Worm (Caenorhabditis elegans) whole organism, midembryonic: ENCODE data around the gene clec-118.
"Not testable (repeated sequence)": the region's sequence is repeated elsewhere in the genome, so short reads cannot be mapped to it uniquely, and the experiment has no call there.

Source experiments
- T22C8.4 ChIP-seq: fragments of 200-800 bp; sonication (Bioruptor generic); IDR thresholded peaks from 2 replicates; pipeline ENCODE4 v1.3.6; 2022; ENCODE audit warnings: missing genetic modification characterization, missing compliant biosample characterization
- cog-1 ChIP-seq: sonication (generic microtip); optimal IDR thresholded peaks from 2 replicates; lab custom pipeline; 2016; ENCODE audit warnings: missing genetic modification characterization, missing compliant biosample characterization
- flt-1 ChIP-seq: fragments of 200-800 bp; sonication (Bioruptor generic); IDR thresholded peaks from 2 replicates; pipeline ENCODE4 v1.3.6; 2022; ENCODE audit warnings: missing genetic modification characterization, missing compliant biosample characterization
- klf-2 ChIP-seq: fragments of 200-800 bp; sonication (Bioruptor generic); conservative IDR thresholded peaks from 2 replicates; pipeline ENCODE4 v1.3.6; 2022; ENCODE audit warnings: missing genetic modification reagents, missing genetic modification characterization, missing compliant biosample characterization
- med-1 ChIP-seq: sonication (generic microtip); optimal IDR thresholded peaks from 2 replicates; lab custom pipeline; 2017; ENCODE audit warnings: missing genetic modification characterization, mild to moderate bottlenecking, missing compliant biosample characterization, antibody characterized with exemption, missing genetic modification reagents; ENCODE audit not compliant: insufficient read depth
- ref-1 ChIP-seq: fragments of 200-800 bp; sonication (Bioruptor generic); conservative IDR thresholded peaks from 2 replicates; pipeline ENCODE4 v1.3.6; 2022; ENCODE audit warnings: missing genetic modification reagents, missing genetic modification characterization, missing compliant biosample characterization
- tab-1 ChIP-seq: fragments of 200-800 bp; sonication (Bioruptor generic); IDR thresholded peaks from 2 replicates; pipeline ENCODE4 v1.3.6; 2022; ENCODE audit warnings: missing genetic modification characterization, missing compliant biosample characterization
- ztf-23 ChIP-seq: fragments of 200-800 bp; sonication (Bioruptor generic); IDR thresholded peaks from 2 replicates; pipeline ENCODE4 v1.3.6; 2022; ENCODE audit warnings: missing genetic modification reagents, missing genetic modification characterization, missing compliant biosample characterization
- ztf-29 ChIP-seq: fragments of 200-800 bp; sonication (Bioruptor generic); IDR thresholded peaks from 2 replicates; pipeline ENCODE4 v1.3.6; 2022; ENCODE audit warnings: missing genetic modification reagents, missing genetic modification characterization, missing compliant biosample characterization

Gene clec-118

DNA sequence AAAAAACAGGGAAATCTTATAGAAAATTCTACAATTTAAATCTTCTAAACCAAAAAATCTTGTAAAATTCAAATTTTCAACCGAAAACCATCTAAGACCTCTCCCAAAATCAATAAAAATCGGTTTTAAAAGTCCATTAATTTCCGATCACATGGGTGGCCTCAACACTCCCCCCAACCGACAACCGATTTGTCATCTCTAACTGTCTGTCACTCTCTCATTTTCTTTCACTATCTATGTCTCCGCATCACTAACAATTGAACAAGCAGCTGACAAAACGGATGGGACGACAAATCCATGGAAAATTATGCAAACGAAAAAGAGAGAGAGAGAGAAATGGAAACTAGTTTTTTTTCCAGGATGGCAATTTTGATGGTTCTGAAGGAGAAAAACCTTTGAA is 9.3 kb downstream of the clec-118 start:
- TF ChIP-seq flt-1 (no peak), cog-1 (tag; lab: Kevin White, UChicago) (peak; percentile 64)

DNA sequence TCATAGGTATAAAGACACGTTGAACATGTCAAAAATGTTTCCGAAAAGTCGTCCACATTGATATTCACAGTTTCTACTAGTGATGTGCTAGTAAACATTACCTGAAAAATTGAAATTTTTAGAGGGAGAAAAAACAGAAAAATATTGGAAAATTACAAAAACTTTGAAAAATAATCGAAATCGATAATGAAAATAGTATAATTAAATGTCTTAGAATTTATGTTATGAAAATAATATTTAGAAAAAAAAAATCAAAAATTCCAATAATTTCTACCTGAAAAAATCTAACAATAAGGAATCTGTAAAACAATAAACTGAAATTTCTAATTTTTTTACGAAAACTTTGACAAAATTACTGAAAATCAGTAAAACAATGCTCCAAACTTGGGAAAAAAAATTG is 10.2 kb downstream of the clec-118 start, which contains the start of gene nhl-3:
TSS of gene nhl-3 (minus strand) at position 101 of the 400 bp plus-strand sequence.
- TF ChIP-seq T22C8.4 (GFP tag; lab: Robert Waterston, UW) (no peak), ztf-29 (no peak), klf-2 (GFP tag; lab: Robert Waterston, UW) (no peak), ztf-23 (GFP tag; lab: Robert Waterston, UW) (no peak), flt-1 (no peak), cog-1 (tag; lab: Kevin White, UChicago) (no peak)

- TF ChIP-seq cog-1 (tag; lab: Kevin White, UChicago) (peak; percentile 43), tab-1 (GFP tag; lab: Robert Waterston, UW) (no peak), flt-1 (no peak), ztf-29 (no peak)
Observed at ce11 chrII:601305-601704, 11.0 kb downstream of the clec-118 start.

ce11 chrII:596702-597101 is 15.6 kb downstream of the clec-118 start:
- TF ChIP-seq tab-1 (GFP tag; lab: Robert Waterston, UW), result no peak
- TF ChIP-seq ztf-29, result no peak
- TF ChIP-seq med-1 (GFP tag; lab: Kevin White, UChicago), result no peak
- no peak for TF ChIP-seq cog-1 (tag; lab: Kevin White, UChicago)
- TF ChIP-seq T22C8.4 (GFP tag; lab: Robert Waterston, UW), result no peak
- TF ChIP-seq klf-2 (GFP tag; lab: Robert Waterston, UW), result no peak
- TF ChIP-seq flt-1, result no peak
- no peak for TF ChIP-seq ref-1
- no peak for TF ChIP-seq ztf-23 (GFP tag; lab: Robert Waterston, UW)

DNA sequence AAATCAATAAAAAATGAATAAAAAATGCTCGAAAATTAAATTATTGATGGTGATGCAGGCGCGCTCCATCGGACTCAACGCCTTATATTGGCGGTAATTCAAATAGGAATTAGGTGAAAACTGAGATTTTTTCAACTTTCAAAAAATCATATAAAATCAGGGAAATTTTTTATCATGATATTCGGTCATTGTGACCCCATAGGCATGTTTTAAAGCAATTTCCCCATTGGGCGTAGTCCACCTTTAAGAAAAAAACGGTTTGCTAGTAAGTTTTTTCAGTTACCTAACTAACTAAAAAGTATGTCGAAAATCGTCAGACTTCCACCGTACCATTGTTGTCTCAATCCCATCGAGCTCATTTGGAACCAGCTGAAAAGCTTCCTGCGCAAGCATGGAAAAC is 19.0 kb downstream of the clec-118 start, which contains the start of gene W08F4.1:
TSS of gene W08F4.1 (plus strand) at position 301 of the 400 bp plus-strand sequence.
- TF ChIP-seq ztf-29; tab-1 (GFP tag; lab: Robert Waterston, UW); T22C8.4 (GFP tag; lab: Robert Waterston, UW): not testable (repeated sequence)

DNA sequence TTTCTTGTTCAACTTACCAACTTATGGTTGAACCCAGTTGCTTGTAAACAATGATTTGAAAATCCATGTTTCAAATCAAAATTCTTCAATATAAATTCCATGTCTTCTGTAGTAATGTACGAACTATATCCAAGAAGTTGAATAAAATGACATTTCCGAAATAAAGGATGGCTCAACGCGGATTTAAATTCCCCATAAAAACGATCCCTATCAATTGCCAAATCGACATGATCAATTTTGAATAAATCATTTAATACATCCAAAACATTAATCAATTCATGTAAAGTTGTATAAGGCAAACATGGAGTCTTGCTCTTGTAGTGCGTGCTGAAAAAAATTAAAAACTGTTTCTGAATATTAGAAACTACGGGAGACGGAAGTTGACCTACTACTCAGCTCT is 21.2 kb downstream of the clec-118 start, which contains the start of gene W08F4.10:
TSS of gene W08F4.10 (minus strand) at position 101 of the 400 bp plus-strand sequence.
- TF ChIP-seq med-1 (GFP tag; lab: Kevin White, UChicago), result no peak
- no peak for TF ChIP-seq cog-1 (tag; lab: Kevin White, UChicago)
- no peak for TF ChIP-seq ztf-29
- TF ChIP-seq T22C8.4 (GFP tag; lab: Robert Waterston, UW), result no peak
- TF ChIP-seq flt-1, result no peak
- no peak for TF ChIP-seq klf-2 (GFP tag; lab: Robert Waterston, UW)
- no peak for TF ChIP-seq tab-1 (GFP tag; lab: Robert Waterston, UW)
- no peak for TF ChIP-seq ref-1
- TF ChIP-seq ztf-23 (GFP tag; lab: Robert Waterston, UW), result no peak

ce11 chrII:587533-587932 is 24.7 kb downstream of the clec-118 start, which contains the start of gene fbxb-34:
Gene fbxb-34 (plus strand): TSS chrII:587833.
- TF ChIP-seq tab-1 (GFP tag; lab: Robert Waterston, UW), result no peak

ce11 chrII:584321-584848 is 27.9 kb downstream of the clec-118 start, which contains the start of the genes W08F4.12 and W08F4.13:
Gene W08F4.12 (minus strand): TSS chrII:584421.
Gene W08F4.13 (plus strand): TSS chrII:584798.
- no peak for TF ChIP-seq ztf-23 (GFP tag; lab: Robert Waterston, UW)
- no peak for TF ChIP-seq ref-1
- TF ChIP-seq med-1 (GFP tag; lab: Kevin White, UChicago), result no peak
- no peak for TF ChIP-seq ztf-29
- no peak for TF ChIP-seq klf-2 (GFP tag; lab: Robert Waterston, UW)
- TF ChIP-seq T22C8.4 (GFP tag; lab: Robert Waterston, UW), result no peak
- no peak for TF ChIP-seq flt-1
- no peak for TF ChIP-seq cog-1 (tag; lab: Kevin White, UChicago)
- no peak for TF ChIP-seq tab-1 (GFP tag; lab: Robert Waterston, UW)

- TF ChIP-seq cog-1 (tag; lab: Kevin White, UChicago) (no peak), T22C8.4 (GFP tag; lab: Robert Waterston, UW) (no peak), ztf-23 (GFP tag; lab: Robert Waterston, UW) (no peak), flt-1 (no peak), ztf-29 (no peak), med-1 (GFP tag; lab: Kevin White, UChicago) (no peak), ref-1 (no peak), klf-2 (GFP tag; lab: Robert Waterston, UW) (no peak), tab-1 (GFP tag; lab: Robert Waterston, UW) (no peak)
Observed at ce11 chrII:582649-583048, 29.6 kb downstream of the clec-118 start, which contains the start of gene fbxb-14. Gene fbxb-14 (minus strand): TSS chrII:582749.

DNA sequence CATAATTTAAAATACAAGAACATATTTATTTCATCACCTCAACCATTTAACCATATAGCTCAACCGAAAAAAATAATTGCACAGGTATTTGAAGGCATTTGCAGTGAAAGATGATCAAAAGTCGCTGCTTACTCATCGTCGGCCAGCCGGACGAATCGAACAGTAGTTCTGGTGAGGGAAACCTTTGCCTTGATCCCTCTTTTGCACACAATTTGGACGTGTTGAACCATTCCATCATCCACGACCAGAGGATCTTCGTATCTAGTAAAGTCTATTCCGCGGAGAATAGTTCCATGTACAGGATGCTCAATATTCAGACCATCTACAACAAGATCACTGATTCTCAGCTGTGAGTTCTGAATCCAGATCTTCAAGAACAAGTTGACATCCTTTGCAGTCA is 30.3 kb downstream of the clec-118 start:
- TF ChIP-seq ztf-29 (no peak), T22C8.4 (GFP tag; lab: Robert Waterston, UW) (no peak), ref-1 (no peak), med-1 (GFP tag; lab: Kevin White, UChicago) (no peak), flt-1 (no peak), tab-1 (GFP tag; lab: Robert Waterston, UW) (no peak), klf-2 (GFP tag; lab: Robert Waterston, UW) (no peak), ztf-23 (GFP tag; lab: Robert Waterston, UW) (no peak), cog-1 (tag; lab: Kevin White, UChicago) (no peak)
